Worm (Caenorhabditis elegans) whole organism, mixed stage, embryonic: ENCODE measurements around the gene C06A1.6.
A peak's percentile ranks its signal among the peaks of the same experiment; 100 is the strongest.

Experiments
- M03D4.4 ChIP-seq: sonication (generic microtip); optimal IDR thresholded peaks from 2 replicates; lab custom pipeline; 2017; ENCODE audit warnings: mild to moderate bottlenecking, missing genetic modification characterization, missing compliant biosample characterization
- bed-3 ChIP-seq: fragments of 200-800 bp; sonication (Bioruptor generic); optimal IDR thresholded peaks from 3 replicates; lab custom pipeline; 2018; ENCODE audit warnings: mild to moderate bottlenecking, missing genetic modification characterization, moderate library complexity, missing compliant biosample characterization
- blmp-1 ChIP-seq: fragments of 150-350 bp; optimal IDR thresholded peaks from 2 replicates; lab custom pipeline; 2014; ENCODE audit warnings: missing biosample characterization, missing genetic modification characterization
- ceh-39 ChIP-seq: fragments of 150-350 bp; optimal IDR thresholded peaks from 2 replicates; lab custom pipeline; 2014; ENCODE audit warnings: missing biosample characterization, missing genetic modification characterization
- ceh-43 ChIP-seq: fragments of 200-800 bp; sonication (Bioruptor generic); optimal IDR thresholded peaks from 2 replicates; lab custom pipeline; 2018; ENCODE audit warnings: mild to moderate bottlenecking, missing genetic modification characterization, moderate library complexity, missing compliant biosample characterization
- ceh-83 ChIP-seq: fragments of 200-800 bp; sonication (Bioruptor generic); optimal IDR thresholded peaks from 2 replicates; lab custom pipeline; 2018; ENCODE audit warnings: mild to moderate bottlenecking, missing genetic modification characterization, missing compliant biosample characterization
- ces-1 ChIP-seq: fragments of 150-350 bp; optimal IDR thresholded peaks from 2 replicates; lab custom pipeline; 2014; ENCODE audit warnings: missing biosample characterization, missing genetic modification reagents, missing genetic modification characterization
- cnd-1 ChIP-seq: fragments of 200-800 bp; sonication (Bioruptor generic); optimal IDR thresholded peaks from 2 replicates; lab custom pipeline; 2018; ENCODE audit warnings: mild to moderate bottlenecking, missing genetic modification characterization, missing compliant biosample characterization
- drap-1 ChIP-seq: fragments of 200-800 bp; sonication (Bioruptor generic); optimal IDR thresholded peaks from 3 replicates; lab custom pipeline; 2018; ENCODE audit warnings: mild to moderate bottlenecking, missing genetic modification characterization, missing compliant biosample characterization
- elt-1 ChIP-seq: sonication (generic microtip); optimal IDR thresholded peaks from 2 replicates; lab custom pipeline; 2017; ENCODE audit warnings: missing genetic modification characterization, mild to moderate bottlenecking, missing compliant biosample characterization, antibody characterized with exemption, moderate library complexity, borderline replicate concordance; ENCODE audit not compliant: insufficient read depth
- elt-3 ChIP-seq: fragments of 150-350 bp; optimal IDR thresholded peaks from 2 replicates; lab custom pipeline; 2014; ENCODE audit warnings: missing biosample characterization, missing genetic modification characterization
- flh-1 ChIP-seq: fragments of 200-800 bp; sonication (Bioruptor generic); optimal IDR thresholded peaks from 2 replicates; lab custom pipeline; 2018; ENCODE audit warnings: mild to moderate bottlenecking, missing genetic modification characterization, moderate library complexity, missing compliant biosample characterization
- ham-2 ChIP-seq: fragments of 200-800 bp; sonication (Bioruptor generic); optimal IDR thresholded peaks from 2 replicates; lab custom pipeline; 2018; ENCODE audit warnings: mild to moderate bottlenecking, missing genetic modification characterization, missing compliant biosample characterization
- hlh-1 ChIP-seq: fragments of 150-350 bp; optimal IDR thresholded peaks from 2 replicates; lab custom pipeline; 2014; ENCODE audit warnings: missing biosample characterization, missing genetic modification reagents, missing genetic modification characterization
- lin-13 ChIP-seq: fragments of 150-350 bp; optimal IDR thresholded peaks from 2 replicates; lab custom pipeline; 2014; ENCODE audit warnings: missing biosample characterization, missing genetic modification characterization
- lin-32 ChIP-seq: fragments of 200-800 bp; sonication (Bioruptor generic); optimal IDR thresholded peaks from 2 replicates; lab custom pipeline; 2018; ENCODE audit warnings: mild to moderate bottlenecking, missing genetic modification characterization, missing compliant biosample characterization
- lsy-2 ChIP-seq: fragments of 150-350 bp; optimal IDR thresholded peaks from 2 replicates; lab custom pipeline; 2014; ENCODE audit warnings: missing biosample characterization, missing genetic modification characterization
- mab-5 ChIP-seq: fragments of 150-350 bp; optimal IDR thresholded peaks from 2 replicates; lab custom pipeline; 2014; ENCODE audit warnings: missing biosample characterization, missing genetic modification characterization
- mep-1 ChIP-seq: fragments of 150-350 bp; optimal IDR thresholded peaks from 2 replicates; lab custom pipeline; 2017; ENCODE audit warnings: missing biosample characterization, missing genetic modification reagents, missing genetic modification characterization, inconsistent platforms
- mls-2 ChIP-seq: sonication (generic microtip); optimal IDR thresholded peaks from 2 replicates; lab custom pipeline; 2016; ENCODE audit warnings: mild to moderate bottlenecking, missing genetic modification characterization, moderate library complexity, missing compliant biosample characterization
- nhr-12 ChIP-seq: fragments of 150-350 bp; optimal IDR thresholded peaks from 2 replicates; lab custom pipeline; 2014; ENCODE audit warnings: missing biosample characterization, missing genetic modification characterization
- nhr-2 ChIP-seq: fragments of 150-350 bp; optimal IDR thresholded peaks from 2 replicates; lab custom pipeline; 2014; ENCODE audit warnings: missing biosample characterization, missing genetic modification characterization
- nhr-28 ChIP-seq: fragments of 150-350 bp; optimal IDR thresholded peaks from 2 replicates; lab custom pipeline; 2014; ENCODE audit warnings: missing biosample characterization, missing genetic modification characterization
- nhr-76 ChIP-seq: sonication (generic microtip); optimal IDR thresholded peaks from 2 replicates; lab custom pipeline; 2017; ENCODE audit warnings: missing biosample characterization, missing genetic modification characterization
- pha-4 ChIP-seq: fragments of 150-350 bp; optimal IDR thresholded peaks from 2 replicates; lab custom pipeline; 2018; ENCODE audit warnings: missing biosample characterization, missing genetic modification reagents, missing genetic modification characterization
- sem-2 ChIP-seq: fragments of 200-800 bp; sonication (Bioruptor generic); optimal IDR thresholded peaks from 2 replicates; lab custom pipeline; 2018; ENCODE audit warnings: mild to moderate bottlenecking, missing genetic modification characterization, missing compliant biosample characterization
- snpc-4 ChIP-seq: fragments of 150-350 bp; optimal IDR thresholded peaks from 2 replicates; lab custom pipeline; 2014; ENCODE audit warnings: missing biosample characterization, missing genetic modification characterization
- sptf-1 ChIP-seq: sonication (generic microtip); optimal IDR thresholded peaks from 2 replicates; lab custom pipeline; 2017; ENCODE audit warnings: mild to moderate bottlenecking, missing genetic modification characterization, moderate library complexity, missing compliant biosample characterization
- tbx-8 ChIP-seq: fragments of 200-800 bp; sonication (Bioruptor generic); optimal IDR thresholded peaks from 2 replicates; lab custom pipeline; 2018; ENCODE audit warnings: mild to moderate bottlenecking, missing genetic modification characterization, moderate library complexity, missing compliant biosample characterization
- unc-120 ChIP-seq: sonication (generic microtip); optimal IDR thresholded peaks from 2 replicates; lab custom pipeline; 2017; ENCODE audit warnings: missing genetic modification characterization, missing compliant biosample characterization; ENCODE audit not compliant: poor library complexity, severe bottlenecking
- unc-39 ChIP-seq: fragments of 150-350 bp; optimal IDR thresholded peaks from 2 replicates; lab custom pipeline; 2014; ENCODE audit warnings: missing biosample characterization, missing genetic modification characterization
- unc-62 ChIP-seq: fragments of 150-350 bp; optimal IDR thresholded peaks from 2 replicates; lab custom pipeline; 2014; ENCODE audit warnings: missing biosample characterization, missing genetic modification reagents, missing genetic modification characterization
- zip-8 ChIP-seq: fragments of 150-350 bp; optimal IDR thresholded peaks from 2 replicates; lab custom pipeline; 2014; ENCODE audit warnings: missing biosample characterization, missing genetic modification characterization
- ztf-11 ChIP-seq: fragments of 150-350 bp; optimal IDR thresholded peaks from 2 replicates; lab custom pipeline; 2014; ENCODE audit warnings: missing biosample characterization, missing genetic modification characterization

The C06A1.6 gene

DNA sequence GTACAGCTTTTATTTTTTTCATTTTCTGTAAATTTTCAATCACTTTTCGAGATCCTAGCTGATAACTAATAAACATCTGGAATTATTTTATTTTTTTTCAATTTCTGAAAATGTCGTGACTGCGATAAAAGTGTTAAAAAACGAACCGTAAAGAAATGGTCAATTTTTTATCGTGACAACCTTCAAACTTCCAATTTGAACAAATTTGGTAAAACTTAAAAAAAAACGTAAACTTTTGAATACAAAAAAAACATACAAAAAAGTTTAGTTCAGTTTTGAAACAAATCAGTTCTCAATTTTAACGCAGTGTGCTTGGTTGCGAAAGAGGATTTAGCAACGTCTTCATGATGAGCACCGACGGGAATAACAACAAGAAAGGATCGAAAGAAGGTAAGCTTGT, 7.5 kb upstream of the C06A1.6 start, which contains the start of gene C06A1.3:
Gene C06A1.3 (plus strand): TSS at position 301 of the 400 bp plus-strand sequence.
- no peak for TF ChIP-seq unc-62 (GFP tag; lab: Kevin White, UChicago)
- TF ChIP-seq unc-120 (tag; lab: Kevin White, UChicago), result no peak
- TF ChIP-seq M03D4.4 (tag; lab: Kevin White, UChicago), result no peak
- no peak for TF ChIP-seq sem-2 (GFP tag; lab: Kevin White, UChicago)
- no peak for TF ChIP-seq flh-1 (GFP tag; lab: Kevin White, UChicago)
- no peak for TF ChIP-seq lin-13
- TF ChIP-seq zip-8 (tag; lab: Kevin White, UChicago), result no peak
- TF ChIP-seq mab-5 (tag; lab: Kevin White, UChicago), result no peak
- TF ChIP-seq mls-2 (tag; lab: Kevin White, UChicago), result no peak
- TF ChIP-seq elt-3, result no peak
- no peak for TF ChIP-seq elt-1 (tag; lab: Kevin White, UChicago)
- TF ChIP-seq nhr-2 (tag; lab: Kevin White, UChicago), result no peak
- no peak for TF ChIP-seq blmp-1 (tag; lab: Kevin White, UChicago)
- no peak for TF ChIP-seq ceh-39
- TF ChIP-seq bed-3 (GFP tag; lab: Kevin White, UChicago), result no peak

DNA sequence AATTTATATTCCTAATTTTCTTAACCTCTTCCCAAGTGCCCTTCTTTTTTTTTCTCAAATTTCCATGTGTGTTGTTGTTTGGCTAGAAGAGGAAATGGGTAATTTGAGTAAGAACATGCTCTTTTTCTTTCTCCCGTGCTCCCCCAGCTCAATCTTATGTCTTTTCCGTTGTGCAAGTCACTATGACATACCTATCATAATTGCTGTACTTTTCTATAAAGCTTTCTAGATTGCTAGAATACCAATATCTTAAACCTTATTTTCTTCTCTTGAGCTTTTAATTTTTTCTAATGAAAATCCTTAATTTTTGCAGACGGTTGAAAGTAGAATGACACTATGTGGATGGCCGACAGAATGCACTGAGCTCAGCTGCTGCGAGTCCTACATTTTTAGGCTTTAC, 5.8 kb upstream of the C06A1.6 start, which contains the start of gene txt-13:
Gene txt-13 (plus strand): TSS at position 301 of the 400 bp plus-strand sequence.
- TF ChIP-seq lin-32 (GFP tag; lab: Kevin White, UChicago) (no peak), mab-5 (tag; lab: Kevin White, UChicago) (no peak), zip-8 (tag; lab: Kevin White, UChicago) (no peak), bed-3 (GFP tag; lab: Kevin White, UChicago) (no peak), cnd-1 (tag; lab: Kevin White, UChicago) (no peak), hlh-1 (tag; lab: Kevin White, UChicago) (no peak), unc-120 (tag; lab: Kevin White, UChicago) (no peak), nhr-28 (tag; lab: Kevin White, UChicago) (no peak), pha-4 (tag; lab: Kevin White, UChicago) (no peak), tbx-8 (GFP tag; lab: Kevin White, UChicago) (no peak), mls-2 (tag; lab: Kevin White, UChicago) (no peak), nhr-76 (no peak), ceh-83 (no peak), ham-2 (GFP tag; lab: Kevin White, UChicago) (no peak), nhr-2 (tag; lab: Kevin White, UChicago) (no peak), drap-1 (GFP tag; lab: Kevin White, UChicago) (no peak), sptf-1 (tag; lab: Kevin White, UChicago) (no peak)

DNA sequence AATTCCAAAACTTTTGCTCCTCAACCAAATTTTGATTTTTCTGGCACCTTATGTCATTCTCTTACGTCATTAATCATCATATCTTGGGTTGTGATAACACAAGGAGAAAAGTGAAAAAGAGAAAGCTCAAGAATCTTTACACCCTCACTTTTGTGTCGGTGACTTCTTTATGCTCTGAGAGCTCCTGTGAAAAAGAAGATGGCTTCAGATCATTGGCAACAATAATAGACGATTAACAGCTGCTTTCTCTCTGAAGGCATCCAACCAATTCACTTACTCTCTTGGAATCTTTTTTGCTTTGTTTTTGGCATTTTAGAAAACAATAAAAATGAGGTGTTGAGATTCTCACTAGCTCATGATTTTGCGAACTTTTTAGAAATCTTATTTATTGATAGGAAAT, 5.0 kb upstream of the C06A1.6 start:
- no peak for TF ChIP-seq nhr-28 (tag; lab: Kevin White, UChicago)
- TF ChIP-seq lin-13, result no peak
- TF ChIP-seq mep-1 (tag; lab: Kevin White, UChicago), result no peak
- no peak for TF ChIP-seq bed-3 (GFP tag; lab: Kevin White, UChicago)
- TF ChIP-seq ceh-83, result no peak
- TF ChIP-seq snpc-4, result no peak
- peak; percentile 76 for TF ChIP-seq hlh-1 (tag; lab: Kevin White, UChicago)
- TF ChIP-seq cnd-1 (tag; lab: Kevin White, UChicago), result no peak
- no peak for TF ChIP-seq mls-2 (tag; lab: Kevin White, UChicago)
- TF ChIP-seq, all 35 proteins: peak for 1

DNA sequence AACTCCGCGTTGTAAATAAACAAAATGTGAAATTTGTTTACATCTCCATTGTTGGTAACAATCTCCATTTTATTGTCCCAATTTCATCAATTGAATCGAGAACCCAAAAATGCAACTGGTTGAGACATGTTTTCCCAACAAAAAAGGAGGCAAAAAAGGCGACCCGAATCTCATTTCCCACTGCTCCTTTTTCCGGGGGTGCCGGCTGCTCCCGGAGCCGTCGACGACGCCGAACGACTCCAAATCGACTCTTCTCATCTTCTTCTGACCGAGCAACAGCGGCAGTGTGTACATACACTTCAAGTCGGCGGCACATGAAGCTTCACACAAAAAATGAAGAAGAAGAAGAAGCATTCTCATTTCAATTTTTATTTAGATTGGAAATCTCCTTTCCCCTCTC, 2.0 kb upstream of the C06A1.6 start:
- no peak for TF ChIP-seq mep-1 (tag; lab: Kevin White, UChicago)
- TF ChIP-seq unc-120 (tag; lab: Kevin White, UChicago), result no peak
- TF ChIP-seq nhr-2 (tag; lab: Kevin White, UChicago), result no peak
- no peak for TF ChIP-seq ceh-39
- TF ChIP-seq bed-3 (GFP tag; lab: Kevin White, UChicago), result no peak
- no peak for TF ChIP-seq ham-2 (GFP tag; lab: Kevin White, UChicago)
- no peak for TF ChIP-seq mls-2 (tag; lab: Kevin White, UChicago)
- no peak for TF ChIP-seq lin-13
- TF ChIP-seq pha-4 (tag; lab: Kevin White, UChicago), result no peak
- TF ChIP-seq drap-1 (GFP tag; lab: Kevin White, UChicago), result no peak

DNA sequence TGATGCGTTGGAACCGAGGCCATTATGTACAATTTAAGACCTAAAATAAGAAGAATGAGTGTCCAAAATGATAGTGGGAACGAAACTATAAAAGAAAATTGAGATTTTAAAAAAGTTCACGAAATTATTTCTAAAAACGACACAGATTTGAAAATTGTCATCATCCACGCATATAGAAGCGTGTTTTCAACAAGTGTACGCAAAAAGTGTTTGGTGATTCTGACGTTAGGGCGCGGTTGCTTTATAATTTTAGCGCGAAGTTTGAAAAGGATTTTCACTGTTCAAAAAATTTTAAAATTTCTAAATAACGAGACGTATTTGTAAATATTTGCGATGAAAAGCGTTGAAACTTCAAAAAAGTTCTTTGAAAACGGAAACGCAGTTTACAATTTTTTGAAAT, 1.1 kb downstream of the C06A1.6 start, which contains the start of gene cdc-48.1:
Gene cdc-48.1 (minus strand): TSS at position 40 of the 400 bp plus-strand sequence.
- TF ChIP-seq elt-1 (tag; lab: Kevin White, UChicago) (peak; percentile 68), sptf-1 (tag; lab: Kevin White, UChicago) (peak; percentile 97), cnd-1 (tag; lab: Kevin White, UChicago) (peak; percentile 96), hlh-1 (tag; lab: Kevin White, UChicago) (peak; percentile 88), unc-39 (tag; lab: Kevin White, UChicago) (peak; percentile 36), blmp-1 (tag; lab: Kevin White, UChicago) (peak; percentile 79), pha-4 (tag; lab: Kevin White, UChicago) (peak; percentile 98), nhr-2 (tag; lab: Kevin White, UChicago) (peak; percentile 74), sem-2 (GFP tag; lab: Kevin White, UChicago) (peak; percentile 30), ztf-11 (peak; percentile 80), nhr-12 (tag; lab: Kevin White, UChicago) (peak; percentile 68), elt-3 (peak; percentile 85), zip-8 (tag; lab: Kevin White, UChicago) (no peak), mab-5 (tag; lab: Kevin White, UChicago) (peak; percentile 84), ceh-83 (peak; percentile 88), tbx-8 (GFP tag; lab: Kevin White, UChicago) (peak; percentile 72), M03D4.4 (tag; lab: Kevin White, UChicago) (peak; percentile 92), lsy-2 (tag; lab: Kevin White, UChicago) (peak; percentile 95), unc-62 (GFP tag; lab: Kevin White, UChicago) (peak; percentile 97), ces-1 (GFP tag; lab: Kevin White, UChicago) (peak; percentile 98), lin-13 (peak; percentile 100), ham-2 (GFP tag; lab: Kevin White, UChicago) (peak; percentile 84), unc-120 (tag; lab: Kevin White, UChicago) (peak; percentile 91), snpc-4 (no peak), ceh-43 (GFP tag; lab: Kevin White, UChicago) (peak; percentile 87), ceh-39 (peak; percentile 99), bed-3 (GFP tag; lab: Kevin White, UChicago) (peak; percentile 63), mls-2 (tag; lab: Kevin White, UChicago) (peak; percentile 89), nhr-76 (no peak)
